Worm (Caenorhabditis elegans): ENCODE measurements around the gene nhr-26.

DNA sequence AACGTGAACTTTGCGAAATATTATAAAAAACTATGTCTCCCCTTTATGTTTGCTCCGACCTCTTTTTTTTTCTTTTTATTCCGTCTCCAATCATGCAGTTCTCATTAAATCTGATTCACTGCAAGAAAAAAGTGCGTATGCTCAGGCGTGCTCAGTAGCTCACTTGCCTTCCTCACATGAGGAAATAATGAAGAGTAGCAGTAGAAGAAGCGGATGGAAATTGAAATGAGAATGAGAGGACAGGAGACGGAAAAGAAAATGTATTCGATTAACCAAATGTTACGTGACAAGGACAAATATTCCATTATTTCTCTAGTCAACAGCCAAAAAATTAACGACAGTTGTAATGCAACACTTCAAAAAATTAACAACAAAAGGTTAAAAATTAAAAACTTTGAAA, 12.7 kb upstream of the nhr-26 start:
- TF ChIP-seq med-1 (GFP tag; optimal IDR thresholded peaks at IDR 0.05; ENCODE audit: insufficient read depth) (no peak), ztf-23 (GFP tag; IDR thresholded peaks at IDR 0.05) (no peak), flt-1 (GFP tag; IDR thresholded peaks at IDR 0.05) (no peak), cog-1 (tag; optimal IDR thresholded peaks at IDR 0.05) (no peak), ztf-29 (GFP tag; IDR thresholded peaks at IDR 0.05) (no peak), ref-1 (GFP tag; conservative IDR thresholded peaks at IDR 0.05) (no peak), klf-2 (GFP tag; conservative IDR thresholded peaks at IDR 0.05) (no peak), tab-1 (GFP tag; IDR thresholded peaks at IDR 0.05) (no peak)
